Worm (Caenorhabditis elegans) whole organism, L3 larva: ENCODE measurements around the gene Y105C5A.12.
"Not testable (repeated sequence)": the region's sequence is repeated elsewhere in the genome, so short reads cannot be mapped to it uniquely, and the experiment has no call there.

Experiments
- R02D3.7 ChIP-seq: fragments of 150-350 bp; optimal IDR thresholded peaks from 2 replicates; lab custom pipeline; 2014; ENCODE audit warnings: missing biosample characterization, missing genetic modification characterization
- ZK546.5 ChIP-seq: sonication (generic microtip); optimal IDR thresholded peaks from 2 replicates; lab custom pipeline; 2017; ENCODE audit warnings: missing biosample characterization, missing genetic modification characterization
- aly-2 ChIP-seq: fragments of 150-350 bp; optimal IDR thresholded peaks from 2 replicates; lab custom pipeline; 2014; ENCODE audit warnings: missing biosample characterization, missing genetic modification characterization
- ama-1 ChIP-seq: fragments of 150-350 bp; optimal IDR thresholded peaks from 2 replicates; lab custom pipeline; 2018
- ceh-16 ChIP-seq: sonication (generic microtip); optimal IDR thresholded peaks from 2 replicates; lab custom pipeline; 2017; ENCODE audit warnings: missing biosample characterization, missing genetic modification characterization
- ceh-9 ChIP-seq: sonication (generic microtip); optimal IDR thresholded peaks from 2 replicates; lab custom pipeline; 2018; ENCODE audit warnings: missing biosample characterization, missing genetic modification characterization
- elt-1 ChIP-seq: fragments of 150-350 bp; optimal IDR thresholded peaks from 2 replicates; lab custom pipeline; 2014; ENCODE audit warnings: missing biosample characterization, missing genetic modification characterization
- elt-2 ChIP-seq: sonication (generic microtip); optimal IDR thresholded peaks from 2 replicates; lab custom pipeline; 2016; ENCODE audit warnings: missing genetic modification reagents, mild to moderate bottlenecking, missing genetic modification characterization, missing compliant biosample characterization
- eor-1 ChIP-seq, 2 experiments: fragments of 150-350 bp; optimal IDR thresholded peaks; 2 replicates each; lab custom pipeline; 2014 to 2018; ENCODE audit warnings: missing biosample characterization in 2 of 2, missing genetic modification characterization in 2 of 2
- fkh-10 ChIP-seq: sonication (generic microtip); optimal IDR thresholded peaks from 2 replicates; lab custom pipeline; 2017; ENCODE audit warnings: missing biosample characterization, missing genetic modification reagents, missing genetic modification characterization
- fkh-2 ChIP-seq: fragments of 150-350 bp; optimal IDR thresholded peaks from 2 replicates; lab custom pipeline; 2014; ENCODE audit warnings: missing biosample characterization, missing genetic modification reagents, missing genetic modification characterization
- fos-1 ChIP-seq: fragments of 150-350 bp; optimal IDR thresholded peaks from 2 replicates; lab custom pipeline; 2014; ENCODE audit warnings: missing biosample characterization, missing genetic modification characterization
- lsy-12 ChIP-seq: sonication (generic microtip); optimal IDR thresholded peaks from 2 replicates; lab custom pipeline; 2016; ENCODE audit warnings: mild to moderate bottlenecking, missing genetic modification characterization, missing compliant biosample characterization
- nfya-1 ChIP-seq: sonication (generic microtip); optimal IDR thresholded peaks from 2 replicates; lab custom pipeline; 2017; ENCODE audit warnings: missing genetic modification characterization, mild to moderate bottlenecking, missing compliant biosample characterization, antibody characterized with exemption, moderate library complexity; ENCODE audit not compliant: insufficient read depth
- nhr-11 ChIP-seq: fragments of 150-350 bp; optimal IDR thresholded peaks from 2 replicates; lab custom pipeline; 2014; ENCODE audit warnings: missing biosample characterization, missing genetic modification characterization
- nhr-12 ChIP-seq: fragments of 150-350 bp; optimal IDR thresholded peaks from 2 replicates; lab custom pipeline; 2014; ENCODE audit warnings: missing biosample characterization, missing genetic modification characterization
- nhr-23 ChIP-seq: fragments of 150-350 bp; optimal IDR thresholded peaks from 2 replicates; lab custom pipeline; 2014; ENCODE audit warnings: missing biosample characterization, missing genetic modification reagents, missing genetic modification characterization
- nhr-237 ChIP-seq: fragments of 150-350 bp; optimal IDR thresholded peaks from 2 replicates; lab custom pipeline; 2014; ENCODE audit warnings: missing biosample characterization, missing genetic modification characterization
- nhr-28 ChIP-seq: fragments of 150-350 bp; optimal IDR thresholded peaks from 2 replicates; lab custom pipeline; 2014; ENCODE audit warnings: missing biosample characterization, missing genetic modification characterization
- pha-4 ChIP-seq: fragments of 150-350 bp; optimal IDR thresholded peaks from 2 replicates; lab custom pipeline; 2014; ENCODE audit warnings: missing biosample characterization, missing genetic modification reagents, missing genetic modification characterization
- pqm-1 ChIP-seq: fragments of 150-350 bp; optimal IDR thresholded peaks from 2 replicates; lab custom pipeline; 2017; ENCODE audit warnings: missing biosample characterization, missing genetic modification characterization, inconsistent platforms
- sea-2 ChIP-seq: fragments of 150-350 bp; sonication (generic microtip); optimal IDR thresholded peaks from 4 replicates; lab custom pipeline; 2014; ENCODE audit warnings: missing biosample characterization, missing genetic modification reagents, missing genetic modification characterization
- snpc-4 ChIP-seq: fragments of 150-350 bp; optimal IDR thresholded peaks from 2 replicates; lab custom pipeline; 2014; ENCODE audit warnings: missing biosample characterization, missing genetic modification characterization
- tbx-2 ChIP-seq: sonication (generic microtip); optimal IDR thresholded peaks from 2 replicates; lab custom pipeline; 2016; ENCODE audit warnings: mild to moderate bottlenecking, missing genetic modification characterization, missing compliant biosample characterization
- unc-62 ChIP-seq: fragments of 150-350 bp; sonication (generic microtip); optimal IDR thresholded peaks from 4 replicates; lab custom pipeline; 2014; ENCODE audit warnings: missing biosample characterization, missing genetic modification reagents, missing genetic modification characterization
- zag-1 ChIP-seq: fragments of 150-350 bp; optimal IDR thresholded peaks from 2 replicates; lab custom pipeline; 2014; ENCODE audit warnings: missing biosample characterization, missing genetic modification characterization
- ztf-11 ChIP-seq: fragments of 150-350 bp; optimal IDR thresholded peaks from 2 replicates; lab custom pipeline; 2014; ENCODE audit warnings: missing biosample characterization, missing genetic modification characterization
- ztf-4 ChIP-seq: fragments of 150-350 bp; optimal IDR thresholded peaks from 2 replicates; lab custom pipeline; 2014; ENCODE audit warnings: missing biosample characterization, missing genetic modification characterization

Y105C5A.12 gene

ce11 chrIV:15606396-15606795, 35.2 kb downstream of the Y105C5A.12 start:
- TF ChIP-seq snpc-4 (tag; lab: Kevin White, UChicago) (no peak), pqm-1 (tag; lab: Kevin White, UChicago) (no peak), nhr-23 (tag; lab: Kevin White, UChicago) (no peak), ama-1 (no peak), nfya-1 (no peak), eor-1 (tag; optimal IDR thresholded peaks at IDR 0.05; lab: Kevin White, UChicago) (no peak), ztf-4 (no peak), aly-2 (tag; lab: Kevin White, UChicago) (no peak), ZK546.5 (no peak), lsy-12 (tag; lab: Kevin White, UChicago) (no peak), fos-1 (no peak)
- TF ChIP-seq, all 47 proteins: peak for 0

ce11 chrIV:15604194-15604593, 37.4 kb downstream of the Y105C5A.12 start:
- no peak for TF ChIP-seq pha-4 (tag; lab: Kevin White, UChicago)
- no peak for TF ChIP-seq nhr-28 (tag; lab: Kevin White, UChicago)
- TF ChIP-seq sea-2 (GFP tag; lab: Kevin White, UChicago): no peak
- TF ChIP-seq snpc-4 (tag; lab: Kevin White, UChicago): peak; percentile 83
- TF ChIP-seq, all 47 proteins: peak for 1

- TF ChIP-seq snpc-4 (tag; lab: Kevin White, UChicago); unc-62 (GFP tag; lab: Kevin White, UChicago); tbx-2 (tag; lab: Kevin White, UChicago): not testable (repeated sequence)
These were observed 46.5 kb downstream of the Y105C5A.12 start, which contains the start of the genes pqn-78 and pqn-79 for ce11 chrIV:15594935-15595620. TSS of gene pqn-78 (minus strand) at chrIV:15595035. TSS of gene pqn-79 (plus strand) at chrIV:15595570.

- TF ChIP-seq nhr-11 (tag; lab: Kevin White, UChicago): no peak
- TF ChIP-seq elt-2 (tag; lab: Kevin White, UChicago): peak; percentile 36
- no peak for TF ChIP-seq nhr-28 (tag; lab: Kevin White, UChicago)
- no peak for TF ChIP-seq tbx-2 (tag; lab: Kevin White, UChicago)
- no peak for TF ChIP-seq nfya-1
- TF ChIP-seq ceh-9 (tag; lab: Kevin White, UChicago): no peak
- no peak for TF ChIP-seq nhr-12
- TF ChIP-seq eor-1 (tag; optimal IDR thresholded peaks at IDR 0.05; lab: Kevin White, UChicago): no peak
- TF ChIP-seq ceh-16 (tag; lab: Kevin White, UChicago): no peak
- peak; percentile 62 for TF ChIP-seq pha-4 (tag; lab: Kevin White, UChicago)
- no peak for TF ChIP-seq nhr-23 (tag; lab: Kevin White, UChicago)
- peak; percentile 44 for TF ChIP-seq pqm-1 (tag; lab: Kevin White, UChicago)
- no peak for TF ChIP-seq fkh-10 (GFP tag; lab: Kevin White, UChicago)
- TF ChIP-seq, all 47 proteins: peak for 3
These were observed 48.5 kb downstream of the Y105C5A.12 start for ce11 chrIV:15593078-15593477.

DNA sequence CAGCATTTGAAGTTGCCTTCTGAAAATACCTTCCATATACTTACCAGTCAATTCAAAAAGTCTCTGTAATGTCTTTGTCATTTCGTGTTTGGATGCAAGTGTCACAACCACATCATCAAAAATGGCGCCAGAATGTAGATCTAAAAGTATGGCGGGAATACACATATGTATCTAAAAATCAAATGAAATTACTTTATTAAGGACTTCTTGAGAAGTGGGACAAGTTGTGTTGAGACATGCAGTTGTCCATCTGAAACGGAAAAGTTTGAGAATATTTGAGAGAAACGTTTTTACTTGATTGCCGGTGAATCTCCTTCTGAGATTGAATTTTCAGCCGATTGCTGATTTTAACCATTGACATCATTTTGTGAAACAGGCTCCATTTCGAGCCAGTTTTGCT, 49.6 kb downstream of the Y105C5A.12 start:
- TF ChIP-seq zag-1: no peak
- TF ChIP-seq fkh-2: no peak
- TF ChIP-seq nhr-12: no peak
- TF ChIP-seq elt-2 (tag; lab: Kevin White, UChicago): no peak
- TF ChIP-seq R02D3.7: no peak
- no peak for TF ChIP-seq elt-1 (tag; lab: Kevin White, UChicago)
- no peak for TF ChIP-seq ZK546.5
- no peak for TF ChIP-seq snpc-4 (tag; lab: Kevin White, UChicago)
- no peak for TF ChIP-seq nfya-1
- TF ChIP-seq nhr-237 (tag; lab: Kevin White, UChicago): no peak
- no peak for TF ChIP-seq ztf-11 (tag; lab: Kevin White, UChicago)
